Worm (Caenorhabditis elegans) whole organism, L4 larva: Measurements from ENCODE around the gene H08M01.1.

ENCODE experiments used
- D1046.2 ChIP-seq: fragments of 200-800 bp; sonication (Bioruptor generic); IDR thresholded peaks from 2 replicates; pipeline ENCODE4 v1.3.6; 2022; ENCODE audit warnings: missing genetic modification characterization, missing compliant biosample characterization
- F10B5.3 ChIP-seq: sonication (generic microtip); optimal IDR thresholded peaks from 2 replicates; lab custom pipeline; 2016; ENCODE audit warnings: mild to moderate bottlenecking, missing genetic modification characterization, missing compliant biosample characterization
- F37D6.2 ChIP-seq: sonication (generic microtip); optimal IDR thresholded peaks from 2 replicates; lab custom pipeline; 2016; ENCODE audit warnings: mild to moderate bottlenecking, missing genetic modification characterization, missing compliant biosample characterization
- T20F7.1 ChIP-seq: fragments of 200-800 bp; sonication (Bioruptor generic); optimal IDR thresholded peaks from 2 replicates; lab custom pipeline; 2018; ENCODE audit warnings: mild to moderate bottlenecking, missing genetic modification characterization, missing compliant biosample characterization
- Y105C5A.15 ChIP-seq: fragments of 200-800 bp; sonication (Bioruptor generic); IDR thresholded peaks from 2 replicates; pipeline ENCODE4 v1.3.6; 2022; ENCODE audit warnings: missing genetic modification characterization, missing compliant biosample characterization
- Y48G9A.11 ChIP-seq: fragments of 200-800 bp; sonication (Bioruptor generic); IDR thresholded peaks from 2 replicates; pipeline ENCODE4 v1.3.6; 2022; ENCODE audit warnings: missing genetic modification reagents, missing genetic modification characterization, missing compliant biosample characterization
- Y5F2A.4 ChIP-seq: fragments of 200-800 bp; sonication (Bioruptor generic); optimal IDR thresholded peaks from 2 replicates; lab custom pipeline; 2018; ENCODE audit warnings: mild to moderate bottlenecking, missing genetic modification characterization, missing compliant biosample characterization
- Y75B8A.6 ChIP-seq: fragments of 200-800 bp; sonication (Bioruptor generic); IDR thresholded peaks from 2 replicates; pipeline ENCODE4 v1.3.6; 2022; ENCODE audit warnings: missing genetic modification reagents, missing genetic modification characterization, missing compliant biosample characterization
- arid-1 ChIP-seq: fragments of 200-800 bp; sonication (Bioruptor generic); conservative IDR thresholded peaks from 2 replicates; pipeline ENCODE4 v1.3.6; 2022; ENCODE audit warnings: missing genetic modification reagents, missing genetic modification characterization, missing compliant biosample characterization
- ceh-32 ChIP-seq: sonication (generic microtip); optimal IDR thresholded peaks from 2 replicates; lab custom pipeline; 2016; ENCODE audit warnings: mild to moderate bottlenecking, missing genetic modification characterization, missing compliant biosample characterization; ENCODE audit not compliant: poor library complexity
- ceh-62 ChIP-seq: sonication (generic microtip); optimal IDR thresholded peaks from 2 replicates; lab custom pipeline; 2017; ENCODE audit warnings: missing biosample characterization, missing genetic modification characterization
- cey-2 ChIP-seq: sonication (generic microtip); optimal IDR thresholded peaks from 3 replicates; lab custom pipeline; 2017; ENCODE audit warnings: missing genetic modification characterization, mild to moderate bottlenecking, missing compliant biosample characterization, antibody characterized with exemption, borderline replicate concordance; ENCODE audit not compliant: insufficient read depth
- daf-16 ChIP-seq, 3 experiments: sonication (generic microtip); optimal IDR thresholded peaks; 2 replicates each; lab custom pipeline; 2016 to 2017; ENCODE audit warnings: missing genetic modification characterization in 3 of 3, missing genetic modification reagents in 3 of 3, mild to moderate bottlenecking in 2 of 3, missing compliant biosample characterization in 2 of 3, missing biosample characterization in 1 of 3, moderate library complexity in 1 of 3
- daf-8 ChIP-seq: fragments of 200-800 bp; sonication (Bioruptor generic); IDR thresholded peaks from 2 replicates; pipeline ENCODE4 v1.3.6; 2022; ENCODE audit warnings: missing genetic modification characterization, missing compliant biosample characterization
- duxl-1 ChIP-seq: sonication (generic microtip); optimal IDR thresholded peaks from 2 replicates; lab custom pipeline; 2016; ENCODE audit warnings: mild to moderate bottlenecking, missing genetic modification characterization, moderate library complexity, missing compliant biosample characterization; ENCODE audit not compliant: poor library complexity
- dve-1 ChIP-seq: sonication (generic microtip); optimal IDR thresholded peaks from 2 replicates; lab custom pipeline; 2017; ENCODE audit warnings: antibody characterized with exemption, mild to moderate bottlenecking, missing genetic modification characterization, missing compliant biosample characterization; ENCODE audit not compliant: insufficient read depth
- hif-1 ChIP-seq, 2 experiments: sonication (generic microtip); optimal IDR thresholded peaks; 2 replicates each; lab custom pipeline; 2016 to 2017; ENCODE audit warnings: missing compliant biosample characterization in 2 of 2, missing genetic modification characterization in 2 of 2, missing genetic modification reagents in 2 of 2, missing genotype in 2 of 2, mild to moderate bottlenecking in 1 of 2
- hlh-11 ChIP-seq: fragments of 200-800 bp; sonication (Bioruptor generic); optimal IDR thresholded peaks from 2 replicates; lab custom pipeline; 2018; ENCODE audit warnings: mild to moderate bottlenecking, missing genetic modification characterization, missing compliant biosample characterization
- lin-38 ChIP-seq: fragments of 200-800 bp; sonication (Bioruptor generic); IDR thresholded peaks from 2 replicates; pipeline ENCODE4 v1.3.6; 2022; ENCODE audit warnings: missing genetic modification reagents, missing genetic modification characterization, missing compliant biosample characterization
- lsy-2 ChIP-seq, 2 experiments: fragments of 150-350 bp in 1 of 2; sonication (generic microtip) in 1 of 2; optimal IDR thresholded peaks; 2 replicates each; lab custom pipeline; 2014 to 2017; ENCODE audit warnings: missing biosample characterization in 2 of 2, missing genetic modification characterization in 2 of 2
- mep-1 ChIP-seq: fragments of 150-350 bp; sonication (generic microtip); optimal IDR thresholded peaks from 3 replicates; lab custom pipeline; 2014; ENCODE audit warnings: missing biosample characterization, missing genetic modification characterization
- mes-2 ChIP-seq: sonication (generic microtip); optimal IDR thresholded peaks from 2 replicates; lab custom pipeline; 2016; ENCODE audit warnings: missing genotype, mild to moderate bottlenecking, missing genetic modification characterization, missing compliant biosample characterization; ENCODE audit not compliant: poor library complexity, severe bottlenecking
- nhr-102 ChIP-seq: sonication (generic microtip); optimal IDR thresholded peaks from 2 replicates; lab custom pipeline; 2016; ENCODE audit warnings: mild to moderate bottlenecking, missing genetic modification characterization, moderate library complexity, missing compliant biosample characterization
- nhr-11 ChIP-seq: fragments of 150-350 bp; optimal IDR thresholded peaks from 2 replicates; lab custom pipeline; 2014; ENCODE audit warnings: missing biosample characterization, missing genetic modification characterization
- nhr-25 ChIP-seq: sonication (generic microtip); optimal IDR thresholded peaks from 2 replicates; lab custom pipeline; 2017; ENCODE audit warnings: missing genetic modification characterization, mild to moderate bottlenecking, missing compliant biosample characterization, antibody characterized with exemption, moderate library complexity, borderline replicate concordance; ENCODE audit not compliant: insufficient read depth
- nhr-48 ChIP-seq: sonication (generic microtip); optimal IDR thresholded peaks from 2 replicates; lab custom pipeline; 2016; ENCODE audit warnings: mild to moderate bottlenecking, missing genetic modification characterization, missing compliant biosample characterization
- pha-4 ChIP-seq, 2 experiments: fragments of 150-350 bp in 1 of 2; fragments of 200-800 bp in 1 of 2; sonication (Bioruptor generic) in 1 of 2; IDR thresholded peaks in 1 of 2; optimal IDR thresholded peaks in 1 of 2; 2 replicates each; pipeline versions ENCODE4 v1.3.6 to Lab custom; 2014 to 2022; ENCODE audit warnings: missing genetic modification characterization in 2 of 2, missing genetic modification reagents in 2 of 2, missing biosample characterization in 1 of 2, missing compliant biosample characterization in 1 of 2
- pqm-1 ChIP-seq: sonication (generic microtip); optimal IDR thresholded peaks from 2 replicates; lab custom pipeline; 2017; ENCODE audit warnings: missing biosample characterization, missing genetic modification characterization
- rbr-2 ChIP-seq: sonication (generic microtip); optimal IDR thresholded peaks from 2 replicates; lab custom pipeline; 2016; ENCODE audit warnings: missing genotype, missing genetic modification characterization, missing compliant biosample characterization
- saeg-2 ChIP-seq: fragments of 200-800 bp; sonication (Bioruptor generic); IDR thresholded peaks from 2 replicates; pipeline ENCODE4 v1.3.6; 2022; ENCODE audit warnings: missing genetic modification reagents, missing genetic modification characterization, missing compliant biosample characterization
- snpc-4 ChIP-seq: fragments of 150-350 bp; optimal IDR thresholded peaks from 2 replicates; lab custom pipeline; 2014; ENCODE audit warnings: missing biosample characterization, missing genetic modification characterization
- spr-3 ChIP-seq: fragments of 200-800 bp; sonication (Bioruptor generic); optimal IDR thresholded peaks from 2 replicates; lab custom pipeline; 2018; ENCODE audit warnings: mild to moderate bottlenecking, missing genetic modification characterization, missing compliant biosample characterization
- vab-7 ChIP-seq: fragments of 200-800 bp; sonication (Bioruptor generic); IDR thresholded peaks from 2 replicates; pipeline ENCODE4 v1.3.6; 2022; ENCODE audit warnings: missing genetic modification reagents, missing genetic modification characterization, missing compliant biosample characterization
- zag-1 ChIP-seq: fragments of 150-350 bp; optimal IDR thresholded peaks from 2 replicates; lab custom pipeline; 2014; ENCODE audit warnings: missing biosample characterization, missing genetic modification characterization
- zfp-2 ChIP-seq: sonication (generic microtip); optimal IDR thresholded peaks from 2 replicates; lab custom pipeline; 2016; ENCODE audit warnings: mild to moderate bottlenecking, missing genetic modification characterization, missing compliant biosample characterization
- zip-11 ChIP-seq: fragments of 200-800 bp; sonication (Bioruptor generic); IDR thresholded peaks from 2 replicates; pipeline ENCODE4 v1.3.6; 2022; ENCODE audit warnings: missing genetic modification characterization, missing compliant biosample characterization
- ztf-11 ChIP-seq: fragments of 150-350 bp; optimal IDR thresholded peaks from 2 replicates; lab custom pipeline; 2014; ENCODE audit warnings: missing biosample characterization, missing genetic modification characterization
- ztf-7 ChIP-seq: fragments of 150-350 bp; optimal IDR thresholded peaks from 2 replicates; lab custom pipeline; 2014; ENCODE audit warnings: missing biosample characterization, missing genetic modification characterization

H08M01.1 gene

ce11 chrIV:13788652-13789051 is 47.5 kb downstream of the H08M01.1 start, which contains the start of the genes sas-6 and Y45F10D.7 (continued):
- TF ChIP-seq F37D6.2, result no peak
- TF ChIP-seq Y48G9A.11 (GFP tag; lab: Robert Waterston, UW), result no peak
- no peak for TF ChIP-seq nhr-48
- TF ChIP-seq Y105C5A.15, result no peak
- TF ChIP-seq pha-4 (GFP tag; IDR thresholded peaks at IDR 0.05; lab: Robert Waterston, UW), result no peak
- no peak for TF ChIP-seq pha-4 (tag; optimal IDR thresholded peaks at IDR 0.05; lab: Kevin White, UChicago)
- TF ChIP-seq Y75B8A.6 (GFP tag; lab: Robert Waterston, UW), result no peak
- TF ChIP-seq Y5F2A.4 (GFP tag; lab: Kevin White, UChicago), result no peak
- peak; percentile 13 for TF ChIP-seq nhr-11

ce11 chrIV:13786690-13787089 is 49.5 kb downstream of the H08M01.1 start, which contains the start of gene icap-1:
Gene icap-1 (minus strand): TSS chrIV:13786961.
- TF ChIP-seq nhr-11, result no peak
- TF ChIP-seq nhr-102 (tag; lab: Kevin White, UChicago), result no peak
- TF ChIP-seq hlh-11, result no peak
- no peak for TF ChIP-seq T20F7.1 (GFP tag; lab: Kevin White, UChicago)
- TF ChIP-seq F10B5.3 (tag; lab: Kevin White, UChicago), result no peak
- TF ChIP-seq snpc-4 (tag; lab: Kevin White, UChicago), result no peak
- no peak for TF ChIP-seq rbr-2 (tag; lab: Kevin White, UChicago)
- TF ChIP-seq dve-1 (tag; lab: Kevin White, UChicago), result peak; percentile 64
- no peak for TF ChIP-seq Y5F2A.4 (GFP tag; lab: Kevin White, UChicago)
- peak; percentile 59 for TF ChIP-seq mes-2
- TF ChIP-seq lsy-2 (tag; optimal IDR thresholded peaks at IDR 0.05; lab: Kevin White, UChicago), result peak in 1 of 2 experiments; percentile 47
- no peak for TF ChIP-seq spr-3 (GFP tag; lab: Kevin White, UChicago)
- no peak for TF ChIP-seq hif-1 (tag; optimal IDR thresholded peaks at IDR 0.05; lab: Kevin White, UChicago)
- TF ChIP-seq arid-1 (GFP tag; lab: Robert Waterston, UW), result no peak
- no peak for TF ChIP-seq nhr-25 (tag; lab: Kevin White, UChicago)
- TF ChIP-seq daf-8 (GFP tag; lab: Robert Waterston, UW), result no peak
- TF ChIP-seq ceh-62 (tag; lab: Kevin White, UChicago), result no peak
- TF ChIP-seq ztf-7 (tag; lab: Kevin White, UChicago), result peak; percentile 50
- no peak for TF ChIP-seq vab-7 (GFP tag; lab: Robert Waterston, UW)
- TF ChIP-seq pqm-1 (tag; lab: Kevin White, UChicago), result peak; percentile 68
- no peak for TF ChIP-seq zip-11 (GFP tag; lab: Robert Waterston, UW)
- no peak for TF ChIP-seq saeg-2
- TF ChIP-seq zag-1 (tag; lab: Kevin White, UChicago), result no peak
- TF ChIP-seq daf-16 (GFP tag; optimal IDR thresholded peaks at IDR 0.05; lab: Kevin White, UChicago), result no peak
- TF ChIP-seq daf-16 (tag; optimal IDR thresholded peaks at IDR 0.05; lab: Kevin White, UChicago), result peak; percentile 41
- TF ChIP-seq duxl-1, result no peak
- TF ChIP-seq mep-1, result peak; percentile 15
- TF ChIP-seq lin-38 (GFP tag; lab: Robert Waterston, UW), result no peak

- TF ChIP-seq D1046.2 (GFP tag; lab: Robert Waterston, UW) (no peak), ztf-11 (tag; lab: Kevin White, UChicago) (no peak), ceh-32 (tag; lab: Kevin White, UChicago) (no peak), zfp-2 (tag; lab: Kevin White, UChicago) (no peak), cey-2 (tag; lab: Kevin White, UChicago) (no peak), lsy-2 (tag; optimal IDR thresholded peaks at IDR 0.05; lab: Kevin White, UChicago) (no peak)
These were observed 50.6 kb downstream of the H08M01.1 start, which contains the start of gene lact-9 for ce11 chrIV:13785545-13785944. Gene lact-9 (minus strand): TSS chrIV:13785645.
